Fruit fly (Drosophila melanogaster) whole organism, embryonic: ENCODE results near the gene CG43273.

Experiments used
- Atf-2 ChIP-seq: fragments of 200-800 bp; sonication (Bioruptor generic); optimal IDR thresholded peaks from 2 replicates; lab custom pipeline; 2016; ENCODE audit warnings: missing biosample characterization, missing genetic modification characterization
- CG11456 ChIP-seq: fragments of 200-800 bp; sonication (Bioruptor generic); IDR thresholded peaks from 3 replicates; pipeline ENCODE4 v1.3.6; 2022; ENCODE audit warnings: missing biosample characterization, missing genetic modification characterization
- CG12744 ChIP-seq: fragments of 200-800 bp; sonication (Bioruptor generic); optimal IDR thresholded peaks from 2 replicates; lab custom pipeline; 2016; ENCODE audit warnings: missing biosample characterization, missing genetic modification characterization
- CG14667 ChIP-seq: fragments of 200-800 bp; sonication (Bioruptor generic); IDR thresholded peaks from 2 replicates; pipeline ENCODE4 v1.3.6; 2022; ENCODE audit warnings: missing biosample characterization, missing genetic modification characterization
- CG14965 ChIP-seq: fragments of 200-800 bp; sonication (Bioruptor generic); optimal IDR thresholded peaks from 2 replicates; lab custom pipeline; 2016; ENCODE audit warnings: missing biosample characterization, missing genetic modification characterization, borderline replicate concordance
- CG18011 ChIP-seq: fragments of 200-800 bp; sonication (Bioruptor generic); optimal IDR thresholded peaks from 2 replicates; lab custom pipeline; 2017; ENCODE audit warnings: missing biosample characterization, missing genetic modification characterization, mild to moderate bottlenecking, moderate library complexity, missing genotype
- CG3726 ChIP-seq: fragments of 200-800 bp; sonication (Bioruptor generic); IDR thresholded peaks from 3 replicates; pipeline ENCODE4, ENCODE4 v1.3.6; 2022; ENCODE audit warnings: missing biosample characterization, missing genetic modification characterization
- CG3838 ChIP-seq: fragments of 200-800 bp; sonication (Bioruptor generic); optimal IDR thresholded peaks from 3 replicates; lab custom pipeline; 2016; ENCODE audit warnings: missing biosample characterization, missing genetic modification characterization
- CG42726 ChIP-seq: fragments of 200-800 bp; sonication (Bioruptor generic); IDR thresholded peaks from 2 replicates; pipeline ENCODE4 v1.3.6; 2022; ENCODE audit warnings: missing biosample characterization, missing genetic modification characterization; ENCODE audit not compliant: partially characterized antibody
- CG4730 ChIP-seq: fragments of 200-800 bp; sonication (Bioruptor generic); IDR thresholded peaks from 2 replicates; pipeline ENCODE4 v1.3.6; 2022; ENCODE audit warnings: missing biosample characterization, missing genetic modification characterization
- CG4820 ChIP-seq: fragments of 200-800 bp; sonication (Bioruptor generic); optimal IDR thresholded peaks from 3 replicates; lab custom pipeline; 2016; ENCODE audit warnings: missing biosample characterization, missing genetic modification characterization
- CG5180 ChIP-seq: fragments of 200-800 bp; sonication (Bioruptor generic); optimal IDR thresholded peaks from 3 replicates; lab custom pipeline; 2017; ENCODE audit warnings: missing biosample characterization, missing genetic modification characterization, mild to moderate bottlenecking, moderate library complexity, missing genetic modification reagents
- CG6765 ChIP-seq: fragments of 200-800 bp; sonication (Bioruptor generic); optimal IDR thresholded peaks from 3 replicates; lab custom pipeline; 2017; ENCODE audit warnings: missing biosample characterization, mild to moderate bottlenecking, missing genetic modification characterization
- CG6791 ChIP-seq: fragments of 200-800 bp; sonication (Bioruptor generic); IDR thresholded peaks from 3 replicates; pipeline ENCODE4 v1.3.6; 2022; ENCODE audit warnings: missing biosample characterization, missing genetic modification characterization; ENCODE audit not compliant: partially characterized antibody
- CG7839 ChIP-seq: fragments of 200-800 bp; sonication (Bioruptor generic); optimal IDR thresholded peaks from 3 replicates; lab custom pipeline; 2018; ENCODE audit warnings: missing biosample characterization, mild to moderate bottlenecking, missing genetic modification characterization, moderate library complexity
- CG7928 ChIP-seq: fragments of 200-800 bp; sonication (Bioruptor generic); optimal IDR thresholded peaks from 2 replicates; lab custom pipeline; 2017; ENCODE audit warnings: missing biosample characterization, mild to moderate bottlenecking, missing genetic modification characterization
- CG9437 ChIP-seq: fragments of 200-800 bp; sonication (Bioruptor generic); optimal IDR thresholded peaks from 2 replicates; lab custom pipeline; 2018; ENCODE audit warnings: missing biosample characterization, mild to moderate bottlenecking, missing genetic modification characterization
- CG9797 ChIP-seq: fragments of 200-800 bp; sonication (Bioruptor generic); optimal IDR thresholded peaks from 3 replicates; lab custom pipeline; 2018; ENCODE audit warnings: missing biosample characterization, mild to moderate bottlenecking, missing genetic modification characterization
- CG9932 ChIP-seq: fragments of 200-800 bp; sonication (Bioruptor generic); IDR thresholded peaks from 2 replicates; pipeline ENCODE4 v1.3.6; 2022; ENCODE audit warnings: missing biosample characterization, missing genetic modification characterization
- Fer3 ChIP-seq: fragments of 200-800 bp; sonication (Bioruptor generic); optimal IDR thresholded peaks from 2 replicates; lab custom pipeline; 2018; ENCODE audit warnings: missing biosample characterization, mild to moderate bottlenecking, missing genetic modification characterization, moderate library complexity
- Gug ChIP-seq: fragments of 200-800 bp; sonication (Bioruptor generic); IDR thresholded peaks from 4 replicates; pipeline ENCODE4 v1.3.6; 2022; ENCODE audit warnings: missing biosample characterization, missing genetic modification characterization
- Hey ChIP-seq: fragments of 200-800 bp; sonication (Bioruptor generic); optimal IDR thresholded peaks from 3 replicates; lab custom pipeline; 2018; ENCODE audit warnings: missing biosample characterization, mild to moderate bottlenecking, missing genetic modification characterization
- Hmr ChIP-seq: fragments of 200-800 bp; sonication (Bioruptor generic); optimal IDR thresholded peaks from 3 replicates; lab custom pipeline; 2017; ENCODE audit warnings: mild to moderate bottlenecking, missing biosample characterization, missing genetic modification reagents, missing genetic modification characterization
- Hr39 ChIP-seq: fragments of >200 bp; optimal IDR thresholded peaks from 2 replicates; lab custom pipeline; 2017
- Lim3 ChIP-seq: fragments of 200-800 bp; sonication (Bioruptor generic); IDR thresholded peaks from 2 replicates; pipeline ENCODE4 v1.3.6; 2022; ENCODE audit warnings: missing biosample characterization, missing genetic modification characterization
- Mad ChIP-seq: fragments of 200-800 bp; sonication (Bioruptor generic); optimal IDR thresholded peaks from 2 replicates; lab custom pipeline; 2016; ENCODE audit warnings: missing biosample characterization, missing genetic modification characterization
- Med ChIP-seq: fragments of 200-800 bp; sonication (Bioruptor generic); peaks from one replicate; lab custom pipeline; 2016; ENCODE audit warnings: missing biosample characterization, missing genetic modification characterization, mild to moderate bottlenecking, inconsistent platforms, moderate library complexity
- Poxn ChIP-seq: fragments of 200-800 bp; sonication (Bioruptor generic); IDR thresholded peaks from 2 replicates; pipeline ENCODE4 v1.3.6; 2022; ENCODE audit warnings: missing biosample characterization, missing genetic modification characterization
- Sox102F ChIP-seq: fragments of 200-800 bp; sonication (Bioruptor generic); optimal IDR thresholded peaks from 2 replicates; lab custom pipeline; 2018; ENCODE audit warnings: missing biosample characterization, mild to moderate bottlenecking, missing genetic modification characterization, moderate library complexity
- Xrp1 ChIP-seq: fragments of 200-800 bp; sonication (Bioruptor generic); IDR thresholded peaks from 2 replicates; pipeline ENCODE4 v1.3.6; 2022; ENCODE audit warnings: missing biosample characterization, missing genetic modification characterization
- YL-1 ChIP-seq: fragments of 200-800 bp; sonication (Bioruptor generic); optimal IDR thresholded peaks from 3 replicates; lab custom pipeline; 2017; ENCODE audit warnings: missing biosample characterization, mild to moderate bottlenecking, missing genetic modification characterization
- chinmo ChIP-seq: fragments of 200-800 bp; sonication (Bioruptor generic); IDR thresholded peaks from 4 replicates; pipeline ENCODE4 v1.3.6; 2022; ENCODE audit warnings: missing biosample characterization, missing genetic modification characterization; ENCODE audit not compliant: partially characterized antibody
- corto ChIP-seq: fragments of 200-800 bp; sonication (Bioruptor generic); optimal IDR thresholded peaks from 2 replicates; lab custom pipeline; 2016; ENCODE audit warnings: missing biosample characterization, mild to moderate bottlenecking, missing genetic modification characterization, moderate library complexity
- dan ChIP-seq: fragments of 200-800 bp; sonication (Bioruptor generic); IDR thresholded peaks from 2 replicates; pipeline ENCODE4 v1.3.6; 2022; ENCODE audit warnings: missing biosample characterization, missing genetic modification characterization
- gt ChIP-seq: fragments of 200-800 bp; sonication (Bioruptor generic); IDR thresholded peaks from 2 replicates; pipeline ENCODE4 v1.3.6; 2022; ENCODE audit warnings: missing biosample characterization, missing genetic modification characterization
- hbn ChIP-seq: fragments of 200-800 bp; sonication (Bioruptor generic); IDR thresholded peaks from 2 replicates; pipeline ENCODE4 v1.3.6; 2022; ENCODE audit warnings: missing biosample characterization, missing genetic modification characterization; ENCODE audit not compliant: partially characterized antibody
- kah ChIP-seq: fragments of 200-800 bp; sonication (Bioruptor generic); optimal IDR thresholded peaks from 2 replicates; lab custom pipeline; 2018; ENCODE audit warnings: missing biosample characterization, mild to moderate bottlenecking, missing genetic modification characterization
- lbe ChIP-seq: fragments of 200-800 bp; sonication (Bioruptor generic); optimal IDR thresholded peaks from 2 replicates; lab custom pipeline; 2016; ENCODE audit warnings: missing biosample characterization, mild to moderate bottlenecking, missing genetic modification characterization
- lmd ChIP-seq: fragments of 200-800 bp; sonication (Bioruptor generic); IDR thresholded peaks from 2 replicates; pipeline ENCODE4 v1.3.6; 2022; ENCODE audit warnings: missing biosample characterization, missing genetic modification characterization
- luna ChIP-seq: fragments of 200-800 bp; sonication (Bioruptor generic); optimal IDR thresholded peaks from 2 replicates; lab custom pipeline; 2016; ENCODE audit warnings: missing biosample characterization, missing genetic modification characterization
- nerfin-1 ChIP-seq: fragments of 200-800 bp; sonication (Bioruptor generic); optimal IDR thresholded peaks from 3 replicates; lab custom pipeline; 2019; ENCODE audit warnings: missing biosample characterization, mild to moderate bottlenecking, missing genetic modification characterization, moderate library complexity
- org-1 ChIP-seq: fragments of 200-800 bp; sonication (Bioruptor generic); optimal IDR thresholded peaks from 2 replicates; lab custom pipeline; 2017; ENCODE audit warnings: missing biosample characterization, missing genetic modification characterization
- phol ChIP-seq: fragments of 200-800 bp; sonication (Bioruptor generic); optimal IDR thresholded peaks from 3 replicates; lab custom pipeline; 2018; ENCODE audit warnings: missing biosample characterization, mild to moderate bottlenecking, missing genetic modification characterization, moderate library complexity
- pnt ChIP-seq: fragments of 200-800 bp; sonication (Bioruptor generic); optimal IDR thresholded peaks from 3 replicates; lab custom pipeline; 2016; ENCODE audit warnings: missing biosample characterization, missing genetic modification characterization
- pum ChIP-seq: fragments of 200-800 bp; sonication (Bioruptor generic); optimal IDR thresholded peaks from 2 replicates; lab custom pipeline; 2016; ENCODE audit warnings: missing biosample characterization, missing genetic modification characterization
- ranshi ChIP-seq: fragments of 200-800 bp; sonication (Bioruptor generic); IDR thresholded peaks from 2 replicates; pipeline ENCODE4 v1.3.6; 2022; ENCODE audit warnings: missing biosample characterization, missing genetic modification characterization
- seq ChIP-seq: fragments of 200-800 bp; sonication (Bioruptor generic); IDR thresholded peaks from 2 replicates; pipeline ENCODE4 v1.3.6; 2022; ENCODE audit warnings: missing biosample characterization, missing genetic modification characterization
- sim ChIP-seq: fragments of 200-800 bp; sonication (Bioruptor generic); IDR thresholded peaks from 2 replicates; pipeline ENCODE4 v1.3.6; 2022; ENCODE audit warnings: missing biosample characterization, missing genetic modification characterization
- tap ChIP-seq: fragments of 200-800 bp; optimal IDR thresholded peaks from 3 replicates; lab custom pipeline; 2019; ENCODE audit warnings: missing biosample characterization, mild to moderate bottlenecking, missing genetic modification characterization, moderate library complexity
- toy ChIP-seq: fragments of 200-800 bp; sonication (Bioruptor generic); IDR thresholded peaks from 2 replicates; pipeline ENCODE4 v1.3.6; 2022; ENCODE audit warnings: missing biosample characterization, missing genetic modification characterization
- wek ChIP-seq: fragments of 200-800 bp; sonication (Bioruptor generic); optimal IDR thresholded peaks from 3 replicates; lab custom pipeline; 2018; ENCODE audit warnings: missing biosample characterization, mild to moderate bottlenecking, missing genetic modification characterization, moderate library complexity
- zfh2 ChIP-seq: fragments of 200-800 bp; sonication (Bioruptor generic); optimal IDR thresholded peaks from 2 replicates; lab custom pipeline; 2016; ENCODE audit warnings: missing biosample characterization, missing genetic modification characterization

CG43273 gene

dm6 chr3R:24829887-24830351 lies at the start of gene CG43273, which contains the start of gene Kaz (continued):
- TF ChIP-seq CG6765 (GFP tag; lab: Kevin White, UChicago) (no peak), Hey (no peak), Hmr (GFP tag; lab: Kevin White, UChicago) (peak; percentile 42), CG42726 (GFP tag; lab: Robert Waterston, UW) (no peak), Fer3 (no peak), CG9437 (GFP tag; lab: Kevin White, UChicago) (peak; percentile 25), Sox102F (GFP tag; lab: Kevin White, UChicago) (no peak), CG6791 (GFP tag; lab: Robert Waterston, UW) (no peak), corto (GFP tag; lab: Kevin White, UChicago) (no peak), CG5180 (GFP tag; lab: Kevin White, UChicago) (no peak), CG18011 (GFP tag; lab: Kevin White, UChicago) (peak; percentile 57), luna (no peak), CG11456 (no peak), dan (no peak), Xrp1 (peak; percentile 40; the same call in 1 of the 2 replicates), ranshi (no peak), chinmo (no peak), CG14667 (no peak), Atf-2 (GFP tag; lab: Kevin White, UChicago) (no peak), org-1 (no peak), CG7839 (tag; lab: Kevin White, UChicago) (no peak), wek (GFP tag; lab: Kevin White, UChicago) (no peak), hbn (GFP tag; lab: Robert Waterston, UW) (no peak), CG12744 (GFP tag; lab: Kevin White, UChicago) (no peak), CG4730 (GFP tag; lab: Robert Waterston, UW) (no peak), Lim3 (GFP tag; lab: Robert Waterston, UW) (no peak), Poxn (no peak), CG4820 (GFP tag; lab: Kevin White, UChicago) (peak; percentile 42), Hr39 (lab: Kevin White, UChicago) (no peak), Mad (GFP tag; lab: Kevin White, UChicago) (peak; percentile 36), toy (GFP tag; lab: Robert Waterston, UW) (no peak), lmd (peak; percentile 34; the same call in 1 of the 2 replicates), CG3726 (no peak), tap (no peak), pum (GFP tag; lab: Kevin White, UChicago) (peak; percentile 0), Gug (GFP tag; lab: Robert Waterston, UW) (no peak; the same call in 3 of the 4 replicates), kah (no peak), CG9932 (peak; percentile 78), pnt (GFP tag; lab: Kevin White, UChicago) (peak; percentile 3), nerfin-1 (tag; lab: Kevin White, UChicago) (no peak), gt (GFP tag; lab: Robert Waterston, UW) (no peak), CG3838 (GFP tag; lab: Kevin White, UChicago) (peak; percentile 8), phol (tag; lab: Kevin White, UChicago) (peak; percentile 76), sim (GFP tag; lab: Robert Waterston, UW) (no peak), zfh2 (GFP tag; lab: Kevin White, UChicago) (peak; percentile 20), CG7928 (no peak), CG9797 (GFP tag; lab: Kevin White, UChicago) (no peak), Med (GFP tag; lab: Kevin White, UChicago) (peak; percentile 81), CG14965 (GFP tag; lab: Kevin White, UChicago) (no peak), lbe (GFP tag; lab: Kevin White, UChicago) (peak; percentile 32), YL-1 (GFP tag; lab: Kevin White, UChicago) (peak; percentile 69), seq (GFP tag; lab: Robert Waterston, UW) (no peak)
